Worm (Caenorhabditis elegans): Measurements from ENCODE around the gene rps-11.

Gene rps-11

ce11 chrIV:11635437-11636408, 33.3 kb downstream of the rps-11 start, which contains the start of gene mars-1 (continued):
- TF ChIP-seq ama-1 (optimal IDR thresholded peaks at IDR 0.05) (no peak), nhr-10 (tag; optimal IDR thresholded peaks at IDR 0.05) (no peak), mbf-1 (tag; optimal IDR thresholded peaks at IDR 0.05) (no peak), fos-1 (tag; optimal IDR thresholded peaks at IDR 0.05) (peak; percentile 17), nhr-237 (tag; optimal IDR thresholded peaks at IDR 0.05) (no peak), nhr-129 (tag; optimal IDR thresholded peaks at IDR 0.05) (peak; percentile 80), sem-4 (tag; optimal IDR thresholded peaks at IDR 0.05) (no peak), skn-1 (tag; optimal IDR thresholded peaks at IDR 0.05) (peak; percentile 50), ceh-16 (tag; optimal IDR thresholded peaks at IDR 0.05) (no peak)

- TF ChIP-seq sma-9 (GFP tag; optimal IDR thresholded peaks at IDR 0.05) (peak; percentile 27), sma-9 (tag; optimal IDR thresholded peaks at IDR 0.05) (no peak), nhr-237 (tag; optimal IDR thresholded peaks at IDR 0.05) (no peak), crh-2 (tag; optimal IDR thresholded peaks at IDR 0.05) (peak; percentile 19), aly-2 (tag; optimal IDR thresholded peaks at IDR 0.05) (no peak), lsy-2 (tag; optimal IDR thresholded peaks at IDR 0.05) (peak in 1 of 2 experiments; percentile 43), nhr-25 (tag; optimal IDR thresholded peaks at IDR 0.05) (peak; percentile 3), C34F6.9 (tag; optimal IDR thresholded peaks at IDR 0.05) (peak; percentile 10), nhr-129 (tag; optimal IDR thresholded peaks at IDR 0.05) (peak; percentile 40), gmeb-1 (tag; optimal IDR thresholded peaks at IDR 0.05) (peak; percentile 27), nhr-6 (tag; optimal IDR thresholded peaks at IDR 0.05) (no peak)
These were observed 33.9 kb downstream of the rps-11 start, which contains the start of gene F58B3.6 for ce11 chrIV:11636409-11636723. TSS of gene F58B3.6 (plus strand) at chrIV:11636648.

- no peak for TF ChIP-seq zag-1 (tag; optimal IDR thresholded peaks at IDR 0.05)
- no peak for TF ChIP-seq blmp-1 (tag; optimal IDR thresholded peaks at IDR 0.05; ENCODE audit: insufficient read depth)
- no peak for TF ChIP-seq nhr-23 (tag; optimal IDR thresholded peaks at IDR 0.05)
- TF ChIP-seq F13H6.1 (tag; optimal IDR thresholded peaks at IDR 0.05) = no peak
- no peak for TF ChIP-seq snpc-4 (tag; optimal IDR thresholded peaks at IDR 0.05)
- TF ChIP-seq egl-27 (tag; optimal IDR thresholded peaks at IDR 0.05) = no peak
- TF ChIP-seq ceh-16 (tag; optimal IDR thresholded peaks at IDR 0.05) = no peak
- TF ChIP-seq dmd-4 (tag; optimal IDR thresholded peaks at IDR 0.05) = no peak
- TF ChIP-seq sma-9 (GFP tag; optimal IDR thresholded peaks at IDR 0.05) = no peak
- no peak for TF ChIP-seq sma-9 (tag; optimal IDR thresholded peaks at IDR 0.05)
- no peak for TF ChIP-seq nhr-12 (tag; optimal IDR thresholded peaks at IDR 0.05)
These were observed 35.6 kb downstream of the rps-11 start, which contains the start of gene rbm-17 for ce11 chrIV:11638016-11638415. TSS of gene rbm-17 (plus strand) at chrIV:11638316.

ce11 chrIV:11640915-11641314, 38.5 kb downstream of the rps-11 start, which contains the start of gene ttr-50:
TSS of gene ttr-50 (minus strand) at chrIV:11641015.
- TF ChIP-seq nhr-77 (tag; optimal IDR thresholded peaks at IDR 0.05) (no peak), lsy-2 (tag; optimal IDR thresholded peaks at IDR 0.05) (no peak), nhr-21 (tag; optimal IDR thresholded peaks at IDR 0.05) (no peak), mab-5 (tag; optimal IDR thresholded peaks at IDR 0.05) (no peak), lin-39 (tag; optimal IDR thresholded peaks at IDR 0.05) (no peak), elt-3 (tag; optimal IDR thresholded peaks at IDR 0.05) (no peak), alr-1 (tag; optimal IDR thresholded peaks at IDR 0.05) (no peak), lin-11 (tag; optimal IDR thresholded peaks at IDR 0.05) (no peak), nhr-12 (tag; optimal IDR thresholded peaks at IDR 0.05) (no peak), sma-3 (GFP tag; optimal IDR thresholded peaks at IDR 0.05) (no peak), dmd-4 (tag; optimal IDR thresholded peaks at IDR 0.05) (no peak), ztf-4 (tag; optimal IDR thresholded peaks at IDR 0.05) (no peak), crh-2 (tag; optimal IDR thresholded peaks at IDR 0.05) (no peak), nhr-129 (tag; optimal IDR thresholded peaks at IDR 0.05) (no peak), fos-1 (tag; optimal IDR thresholded peaks at IDR 0.05) (no peak), nhr-10 (tag; optimal IDR thresholded peaks at IDR 0.05) (no peak), unc-62 (GFP tag; optimal IDR thresholded peaks at IDR 0.05) (no peak), nhr-25 (tag; optimal IDR thresholded peaks at IDR 0.05) (no peak), Y55F3AM.14 (GFP tag; optimal IDR thresholded peaks at IDR 0.05) (no peak), ZK546.5 (tag; optimal IDR thresholded peaks at IDR 0.05) (no peak)
